Fruit fly (Drosophila melanogaster): ENCODE data around the gene alph.

DNA sequence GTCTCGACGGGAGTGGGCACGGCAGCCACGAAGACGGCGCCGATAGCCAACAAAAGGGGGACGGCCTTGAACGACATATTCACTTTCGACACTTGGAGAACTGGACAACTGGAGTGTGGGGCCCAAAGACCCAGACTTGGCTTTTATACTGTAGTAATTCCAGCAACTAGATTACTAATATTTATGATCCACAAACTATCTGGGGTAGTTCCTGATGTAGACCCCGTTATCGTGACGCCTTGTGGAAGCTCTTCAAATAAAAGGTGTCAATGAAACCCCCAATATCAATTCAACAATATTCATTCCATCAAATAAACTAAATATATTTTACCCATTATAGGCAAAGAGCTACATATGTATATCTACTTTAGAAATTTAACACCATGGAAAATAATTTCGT lies 825 bp upstream of the alph start, which contains the start of gene CG31041:
- TF ChIP-seq N (GFP tag; optimal IDR thresholded peaks at IDR 0.05) (no peak), usp (GFP tag; optimal IDR thresholded peaks at IDR 0.05) (no peak), pan (optimal IDR thresholded peaks at IDR 0.05) (no peak), Dfd (GFP tag; optimal IDR thresholded peaks at IDR 0.05) (no peak), h (GFP tag; optimal IDR thresholded peaks at IDR 0.05) (no peak), dl (GFP tag; optimal IDR thresholded peaks at IDR 0.05; ENCODE audit: insufficient read depth in 1 of 2, partially characterized antibody in 2 of 2) (no peak)

All from whole organism, wandering third instar larva.